Fruit fly (Drosophila melanogaster) S2 (cell line): ENCODE results near the gene CG11357.

Source experiments
- CG8478 ChIP-seq: fragments of >200 bp; optimal IDR thresholded peaks from 2 replicates; lab custom pipeline; 2018
- CTCF ChIP-seq, 2 experiments: fragments of >200 bp; optimal IDR thresholded peaks; 2 replicates each; lab custom pipeline; 2018

DNA sequence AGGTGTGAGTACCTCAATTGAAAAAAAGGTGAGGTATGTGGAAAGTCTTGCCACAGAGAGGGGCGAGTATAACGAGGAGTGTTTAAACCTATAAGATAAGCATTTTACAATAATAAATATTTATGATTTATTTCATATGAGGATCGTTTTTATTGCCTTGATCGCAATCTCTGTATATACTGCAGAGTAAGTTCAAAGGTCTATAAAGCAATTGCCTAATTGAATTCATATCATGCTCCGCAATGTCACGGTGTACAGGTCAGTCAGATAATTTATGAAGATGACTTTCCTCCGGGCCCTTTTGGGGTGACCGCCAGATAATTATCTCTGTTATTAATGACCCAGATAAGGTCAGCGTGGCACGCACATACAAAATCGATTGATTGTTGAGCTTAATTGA lies 6.5 kb downstream of the CG11357 start:
- TF ChIP-seq CTCF (optimal IDR thresholded peaks at IDR 0.05; lab: Kevin White, UChicago) (no peak), CG8478 (lab: Kevin White, UChicago) (no peak)
